Worm (Caenorhabditis elegans): Measurements from ENCODE around the gene cox-16.

The cox-16 gene

DNA sequence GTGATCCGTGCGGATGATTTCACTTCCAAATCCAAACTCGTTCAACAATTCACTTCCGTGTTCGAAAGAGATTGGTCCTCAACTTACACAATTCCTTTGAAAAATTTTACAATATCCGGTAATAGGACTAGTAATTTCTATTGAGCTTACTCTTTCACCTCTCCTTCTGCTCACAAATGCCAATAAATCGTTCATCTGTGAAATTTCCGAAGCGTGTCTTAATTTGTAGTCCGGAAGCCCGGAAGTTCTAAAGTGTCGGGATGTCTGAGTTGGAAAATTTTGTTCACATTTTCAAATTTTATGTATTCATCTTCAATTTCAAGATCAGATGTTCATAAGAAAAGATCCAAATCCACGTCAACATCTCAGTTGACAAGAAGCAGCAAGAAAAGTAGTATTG lies 42.6 kb downstream of the cox-16 start, which contains the start of gene T05C3.2:
Gene T05C3.2, plus strand, starts transcription at position 301 of the 400 bp plus-strand sequence.
- TF ChIP-seq ceh-13 (GFP tag; optimal IDR thresholded peaks at IDR 0.05) (no peak), tra-4 (tag; optimal IDR thresholded peaks at IDR 0.05) (no peak), aly-1 (tag; optimal IDR thresholded peaks at IDR 0.05) (no peak), hmbx-1 (tag; optimal IDR thresholded peaks at IDR 0.05) (no peak), ama-1 (optimal IDR thresholded peaks at IDR 0.05) (no peak), hnd-1 (tag; optimal IDR thresholded peaks at IDR 0.05) (no peak), ets-7 (tag; optimal IDR thresholded peaks at IDR 0.05) (no peak), tbx-11 (GFP tag; IDR thresholded peaks at IDR 0.05) (no peak), sea-1 (GFP tag; conservative IDR thresholded peaks at IDR 0.05) (no peak)

DNA sequence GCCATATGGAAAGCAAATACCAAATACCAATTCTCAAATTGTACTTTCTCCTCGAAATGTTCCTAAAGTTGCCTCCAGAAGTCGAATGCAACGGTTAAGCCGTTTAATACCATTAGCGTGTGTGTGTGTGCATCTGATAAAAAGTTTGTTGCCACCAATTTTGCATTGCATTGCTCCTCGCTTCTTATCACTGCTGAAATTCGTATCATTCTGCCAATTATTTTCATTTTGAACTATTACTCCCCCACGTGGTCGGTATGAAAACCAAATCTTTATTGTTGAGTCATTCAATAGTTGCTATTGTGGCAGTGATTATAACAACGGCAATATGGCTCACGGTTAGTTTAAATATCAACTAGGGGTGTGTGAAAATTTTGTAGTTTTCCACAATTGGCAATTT lies 45.8 kb downstream of the cox-16 start, which contains the start of gene T05C3.6:
Gene T05C3.6, plus strand, starts transcription at position 241 of the 400 bp plus-strand sequence.
- TF ChIP-seq flt-1 (GFP tag; IDR thresholded peaks at IDR 0.05) (no peak), ceh-36 (tag; optimal IDR thresholded peaks at IDR 0.05) (no peak), F13C5.2 (tag; optimal IDR thresholded peaks at IDR 0.05) (no peak), scrt-1 (GFP tag; IDR thresholded peaks at IDR 0.05) (no peak), hmbx-1 (tag; optimal IDR thresholded peaks at IDR 0.05) (no peak), hmg-4 (GFP tag; optimal IDR thresholded peaks at IDR 0.05) (no peak), aly-1 (tag; optimal IDR thresholded peaks at IDR 0.05) (no peak), B0310.2 (tag; optimal IDR thresholded peaks at IDR 0.05) (no peak)

DNA sequence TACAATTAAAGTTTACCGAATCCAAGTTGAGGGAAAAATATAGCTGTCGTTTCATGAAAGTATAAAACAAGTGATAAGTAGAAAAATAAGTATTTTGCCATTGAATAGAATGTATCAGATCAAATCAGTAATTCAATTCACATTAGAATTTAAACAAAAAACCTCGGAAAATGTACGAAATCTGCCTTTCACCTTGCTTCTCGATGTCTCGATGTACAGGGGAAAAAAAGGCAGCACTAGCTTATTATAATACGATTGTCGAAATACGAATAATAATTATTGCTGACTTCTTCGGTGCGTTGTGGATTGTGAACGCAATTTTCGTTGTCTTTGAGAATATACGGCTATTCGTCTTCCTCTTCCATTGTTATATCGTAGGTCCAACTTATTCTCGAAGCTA lies 47.3 kb downstream of the cox-16 start, which contains the start of gene grl-18:
Gene grl-18, minus strand, starts transcription at position 101 of the 400 bp plus-strand sequence.
- TF ChIP-seq pes-1 (GFP tag; IDR thresholded peaks at IDR 0.05), result no peak
- no peak for TF ChIP-seq scrt-1 (GFP tag; IDR thresholded peaks at IDR 0.05)
- no peak for TF ChIP-seq sea-1 (GFP tag; conservative IDR thresholded peaks at IDR 0.05)
- TF ChIP-seq ceh-13 (GFP tag; optimal IDR thresholded peaks at IDR 0.05), result no peak
- TF ChIP-seq B0310.2 (tag; optimal IDR thresholded peaks at IDR 0.05), result no peak
- no peak for TF ChIP-seq hmg-4 (GFP tag; optimal IDR thresholded peaks at IDR 0.05)
- TF ChIP-seq aly-1 (tag; optimal IDR thresholded peaks at IDR 0.05), result no peak
- no peak for TF ChIP-seq tbx-37 (GFP tag; conservative IDR thresholded peaks at IDR 0.05)
- no peak for TF ChIP-seq ets-7 (tag; optimal IDR thresholded peaks at IDR 0.05)
- TF ChIP-seq F13C5.2 (tag; optimal IDR thresholded peaks at IDR 0.05), result no peak
- no peak for TF ChIP-seq tbx-11 (GFP tag; IDR thresholded peaks at IDR 0.05)
- TF ChIP-seq ama-1 (optimal IDR thresholded peaks at IDR 0.05), result no peak
- no peak for TF ChIP-seq hmbx-1 (tag; optimal IDR thresholded peaks at IDR 0.05)
- TF ChIP-seq flt-1 (GFP tag; IDR thresholded peaks at IDR 0.05), result no peak
- no peak for TF ChIP-seq ceh-36 (tag; optimal IDR thresholded peaks at IDR 0.05)
- no peak for TF ChIP-seq hnd-1 (tag; optimal IDR thresholded peaks at IDR 0.05)
- no peak for TF ChIP-seq tra-4 (tag; optimal IDR thresholded peaks at IDR 0.05)

DNA sequence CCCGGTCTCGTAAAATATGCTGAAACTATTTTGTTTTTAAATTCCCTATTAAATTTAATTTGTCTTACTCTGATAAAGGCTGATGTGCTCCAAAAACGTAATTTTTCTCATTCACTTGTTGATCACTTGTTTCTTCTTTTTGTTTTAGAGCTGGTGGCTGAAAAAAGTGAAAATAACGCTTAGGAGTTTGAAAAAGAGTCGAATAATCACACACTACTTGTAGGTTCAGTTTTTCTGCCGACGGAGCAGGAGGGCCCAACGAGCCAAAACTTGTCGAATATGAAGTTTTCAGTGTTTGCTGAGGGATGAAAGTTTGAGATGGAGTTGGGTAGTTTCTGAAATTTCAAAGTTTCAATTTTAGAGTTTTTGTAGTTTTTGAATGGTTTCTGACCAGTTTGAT lies 48.9 kb downstream of the cox-16 start:
- TF ChIP-seq hmg-4 (GFP tag; optimal IDR thresholded peaks at IDR 0.05) (no peak), scrt-1 (GFP tag; IDR thresholded peaks at IDR 0.05) (no peak)
